Fruit fly (Drosophila melanogaster) whole organism, embryonic: Measurements from ENCODE around the gene CG33543.
A peak's percentile ranks its signal among the peaks of the same experiment; 100 is the strongest.

Source experiments
- Adf1 ChIP-seq: fragments of 200-800 bp; sonication (Bioruptor generic); IDR thresholded peaks from 2 replicates; pipeline ENCODE4 v1.3.6; 2022; ENCODE audit warnings: missing biosample characterization, missing genetic modification characterization
- CG10321 ChIP-seq: fragments of 200-800 bp; sonication (Bioruptor generic); IDR thresholded peaks from 2 replicates; pipeline ENCODE4 v1.3.6; 2022; ENCODE audit warnings: missing biosample characterization, missing genetic modification characterization
- CG10366 ChIP-seq: fragments of 200-800 bp; sonication (Bioruptor generic); IDR thresholded peaks from 2 replicates; pipeline ENCODE4 v1.3.6; 2022; ENCODE audit warnings: missing biosample characterization, missing genetic modification characterization
- CG11398 ChIP-seq: fragments of 200-800 bp; sonication (Bioruptor generic); optimal IDR thresholded peaks from 2 replicates; lab custom pipeline; 2016; ENCODE audit warnings: missing biosample characterization, missing genetic modification characterization
- CG15479 ChIP-seq: fragments of 200-800 bp; sonication (Bioruptor generic); optimal IDR thresholded peaks from 3 replicates; lab custom pipeline; 2019; ENCODE audit warnings: missing biosample characterization, mild to moderate bottlenecking, missing genetic modification characterization, moderate library complexity
- CG17361 ChIP-seq: fragments of 200-800 bp; sonication (Bioruptor generic); IDR thresholded peaks from 3 replicates; pipeline ENCODE4 v1.3.6; 2022; ENCODE audit warnings: missing biosample characterization, missing genetic modification characterization
- CG17829 ChIP-seq: fragments of 200-800 bp; optimal IDR thresholded peaks from 2 replicates; lab custom pipeline; 2019; ENCODE audit warnings: missing biosample characterization, mild to moderate bottlenecking, missing genetic modification characterization, moderate library complexity
- CG17912 ChIP-seq: fragments of 200-800 bp; sonication (Bioruptor generic); optimal IDR thresholded peaks from 2 replicates; lab custom pipeline; 2018; ENCODE audit warnings: missing biosample characterization, mild to moderate bottlenecking, missing genetic modification characterization
- CG2199 ChIP-seq: fragments of 200-800 bp; sonication (Bioruptor generic); IDR thresholded peaks from 3 replicates; pipeline ENCODE4 v1.3.6; 2022; ENCODE audit warnings: missing biosample characterization, missing genetic modification characterization
- CG2678 ChIP-seq: fragments of 200-800 bp; sonication (Bioruptor generic); optimal IDR thresholded peaks from 3 replicates; lab custom pipeline; 2019; ENCODE audit warnings: missing biosample characterization, mild to moderate bottlenecking, missing genetic modification characterization, moderate library complexity
- CG30403 ChIP-seq: fragments of 200-800 bp; sonication (Bioruptor generic); optimal IDR thresholded peaks from 3 replicates; lab custom pipeline; 2016; ENCODE audit warnings: missing biosample characterization, missing genetic modification characterization
- CG31365 ChIP-seq: fragments of 200-800 bp; sonication (Bioruptor generic); optimal IDR thresholded peaks from 2 replicates; lab custom pipeline; 2018; ENCODE audit warnings: missing biosample characterization, mild to moderate bottlenecking, missing genetic modification characterization
- CG3281 ChIP-seq: fragments of 200-800 bp; sonication (Bioruptor generic); optimal IDR thresholded peaks from 3 replicates; lab custom pipeline; 2017; ENCODE audit warnings: missing biosample characterization, mild to moderate bottlenecking, missing genetic modification characterization
- CG33557 ChIP-seq: fragments of 200-800 bp; sonication (Bioruptor generic); optimal IDR thresholded peaks from 2 replicates; lab custom pipeline; 2019; ENCODE audit warnings: missing biosample characterization, mild to moderate bottlenecking, missing genetic modification characterization, moderate library complexity
- CG8359 ChIP-seq: fragments of 200-800 bp; sonication (Bioruptor generic); optimal IDR thresholded peaks from 2 replicates; lab custom pipeline; 2017; ENCODE audit warnings: missing biosample characterization, mild to moderate bottlenecking, missing genetic modification characterization, borderline replicate concordance
- CG9797 ChIP-seq: fragments of 200-800 bp; sonication (Bioruptor generic); optimal IDR thresholded peaks from 3 replicates; lab custom pipeline; 2018; ENCODE audit warnings: missing biosample characterization, mild to moderate bottlenecking, missing genetic modification characterization
- CrebB ChIP-seq: fragments of 200-800 bp; sonication (Bioruptor generic); optimal IDR thresholded peaks from 3 replicates; lab custom pipeline; 2018; ENCODE audit warnings: missing biosample characterization, mild to moderate bottlenecking, missing genetic modification characterization
- Doc2 ChIP-seq: fragments of 200-800 bp; sonication (Bioruptor generic); IDR thresholded peaks from 2 replicates; pipeline ENCODE4 v1.3.6; 2022; ENCODE audit warnings: missing biosample characterization, missing genetic modification characterization
- E2f1 ChIP-seq: fragments of 200-800 bp; sonication (Bioruptor generic); IDR thresholded peaks from 2 replicates; pipeline ENCODE4 v1.3.6; 2022; ENCODE audit warnings: missing biosample characterization, missing genetic modification characterization
- Hey ChIP-seq: fragments of 200-800 bp; sonication (Bioruptor generic); optimal IDR thresholded peaks from 3 replicates; lab custom pipeline; 2018; ENCODE audit warnings: missing biosample characterization, mild to moderate bottlenecking, missing genetic modification characterization
- Hr3 ChIP-seq: fragments of 200-800 bp; sonication (Bioruptor generic); optimal IDR thresholded peaks from 3 replicates; lab custom pipeline; 2016; ENCODE audit warnings: missing biosample characterization, missing genetic modification characterization
- Nf-YB ChIP-seq: fragments of 200-800 bp; sonication (Bioruptor generic); optimal IDR thresholded peaks from 3 replicates; lab custom pipeline; 2019; ENCODE audit warnings: missing biosample characterization, mild to moderate bottlenecking, missing genetic modification characterization, moderate library complexity
- NfI ChIP-seq: fragments of 200-800 bp; sonication (Bioruptor generic); optimal IDR thresholded peaks from 3 replicates; lab custom pipeline; 2018; ENCODE audit warnings: missing biosample characterization, mild to moderate bottlenecking, missing genetic modification characterization, moderate library complexity
- Poxn ChIP-seq: fragments of 200-800 bp; sonication (Bioruptor generic); IDR thresholded peaks from 2 replicates; pipeline ENCODE4 v1.3.6; 2022; ENCODE audit warnings: missing biosample characterization, missing genetic modification characterization
- YL-1 ChIP-seq: fragments of 200-800 bp; sonication (Bioruptor generic); optimal IDR thresholded peaks from 3 replicates; lab custom pipeline; 2017; ENCODE audit warnings: missing biosample characterization, mild to moderate bottlenecking, missing genetic modification characterization
- crol ChIP-seq: fragments of 200-800 bp; sonication (Bioruptor generic); IDR thresholded peaks from 2 replicates; pipeline ENCODE4 v1.3.6; 2022; ENCODE audit warnings: missing biosample characterization, missing genetic modification characterization
- dmrt11E ChIP-seq: fragments of 200-800 bp; sonication (Bioruptor generic); optimal IDR thresholded peaks from 3 replicates; lab custom pipeline; 2018; ENCODE audit warnings: missing biosample characterization, mild to moderate bottlenecking, missing genetic modification characterization, moderate library complexity
- dpn ChIP-seq, 2 experiments: fragments of 200-800 bp; sonication (Bioruptor generic); optimal IDR thresholded peaks; 3 replicates each; lab custom pipeline; 2016; ENCODE audit warnings: missing biosample characterization in 2 of 2, missing genetic modification characterization in 2 of 2
- en ChIP-seq: fragments of 200-800 bp; sonication (Bioruptor generic); optimal IDR thresholded peaks from 2 replicates; lab custom pipeline; 2016; ENCODE audit warnings: missing biosample characterization, missing genetic modification characterization
- nerfin-1 ChIP-seq: fragments of 200-800 bp; sonication (Bioruptor generic); optimal IDR thresholded peaks from 3 replicates; lab custom pipeline; 2019; ENCODE audit warnings: missing biosample characterization, mild to moderate bottlenecking, missing genetic modification characterization, moderate library complexity
- oc ChIP-seq: fragments of 200-800 bp; sonication (Bioruptor generic); optimal IDR thresholded peaks from 2 replicates; lab custom pipeline; 2018; ENCODE audit warnings: missing biosample characterization, mild to moderate bottlenecking, missing genetic modification characterization, moderate library complexity
- stc ChIP-seq: fragments of 200-800 bp; sonication (Bioruptor generic); IDR thresholded peaks from 2 replicates; pipeline ENCODE4 v1.3.6; 2022; ENCODE audit warnings: missing biosample characterization, missing genetic modification characterization
- trh ChIP-seq: fragments of 200-800 bp; sonication (Bioruptor generic); optimal IDR thresholded peaks from 2 replicates; lab custom pipeline; 2016; ENCODE audit warnings: missing biosample characterization, missing genetic modification characterization
- vvl ChIP-seq: fragments of 200-800 bp; sonication (Bioruptor generic); IDR thresholded peaks from 2 replicates; pipeline ENCODE4 v1.3.6; 2022; ENCODE audit warnings: missing biosample characterization, missing genetic modification characterization
- zen ChIP-seq: fragments of 200-800 bp; sonication (Bioruptor generic); optimal IDR thresholded peaks from 3 replicates; lab custom pipeline; 2018; ENCODE audit warnings: missing biosample characterization, mild to moderate bottlenecking, missing genetic modification characterization, moderate library complexity
- zfh1 ChIP-seq: fragments of 200-800 bp; sonication (Bioruptor generic); IDR thresholded peaks from 3 replicates; pipeline ENCODE4 v1.3.6; 2022; ENCODE audit warnings: missing biosample characterization, missing genetic modification characterization

The CG33543 gene

DNA sequence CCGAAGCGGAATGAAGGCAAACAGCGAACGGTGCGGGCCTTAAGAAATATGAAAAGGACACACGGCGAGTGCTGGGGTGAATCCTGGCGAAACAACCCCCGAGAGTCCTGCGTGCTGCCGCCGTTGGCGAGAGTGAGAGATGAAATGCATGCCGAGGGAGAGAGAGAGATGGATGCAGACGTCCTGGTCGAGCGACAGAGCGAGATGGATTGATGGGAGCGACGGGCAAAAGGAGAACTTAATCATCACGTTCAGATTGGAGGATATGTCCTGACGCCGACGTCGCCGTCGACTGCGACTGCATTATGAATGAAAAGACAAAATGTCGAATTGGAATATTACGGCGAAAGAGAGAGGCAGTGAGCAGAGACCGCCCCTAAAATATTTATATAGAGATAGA, 51.6 kb downstream of the CG33543 start (continued):
- peak; percentile 31 for TF ChIP-seq zen (tag; lab: Kevin White, UChicago)
- no peak for TF ChIP-seq Poxn (GFP tag; lab: Robert Waterston, UW)
- no peak for TF ChIP-seq stc (GFP tag; lab: Robert Waterston, UW)
- no peak for TF ChIP-seq Hr3
- no peak for TF ChIP-seq CG2199 (GFP tag; lab: Robert Waterston, UW)
- no peak for TF ChIP-seq Hey (tag; lab: Kevin White, UChicago)
- peak; percentile 4 for TF ChIP-seq CG17829 (tag; lab: Kevin White, UChicago)
- TF ChIP-seq CG3281, result no peak
- no peak for TF ChIP-seq vvl (GFP tag; lab: Robert Waterston, UW)
- TF ChIP-seq CG2678 (tag; lab: Kevin White, UChicago), result no peak
- no peak for TF ChIP-seq zfh1
- peak; percentile 10 for TF ChIP-seq nerfin-1
- TF ChIP-seq Doc2 (GFP tag; lab: Robert Waterston, UW), result no peak
- TF ChIP-seq CG8359, result no peak
- TF ChIP-seq Nf-YB (GFP tag; lab: Kevin White, UChicago), result peak; percentile 95
- TF ChIP-seq Adf1 (GFP tag; lab: Robert Waterston, UW), result peak; percentile 92
- TF ChIP-seq CG10321, result peak; percentile 88
- TF ChIP-seq CrebB (tag; lab: Kevin White, UChicago), result no peak
- no peak for TF ChIP-seq CG31365
- no peak for TF ChIP-seq NfI (GFP tag; lab: Kevin White, UChicago)
- no peak for TF ChIP-seq E2f1 (GFP tag; lab: Robert Waterston, UW)
- TF ChIP-seq CG11398 (GFP tag; lab: Kevin White, UChicago), result no peak
- no peak for TF ChIP-seq dpn (GFP tag; optimal IDR thresholded peaks at IDR 0.05; lab: Kevin White, UChicago)
- no peak for TF ChIP-seq CG30403 (GFP tag; lab: Kevin White, UChicago)
- TF ChIP-seq, all 482 proteins: peak for 24

DNA sequence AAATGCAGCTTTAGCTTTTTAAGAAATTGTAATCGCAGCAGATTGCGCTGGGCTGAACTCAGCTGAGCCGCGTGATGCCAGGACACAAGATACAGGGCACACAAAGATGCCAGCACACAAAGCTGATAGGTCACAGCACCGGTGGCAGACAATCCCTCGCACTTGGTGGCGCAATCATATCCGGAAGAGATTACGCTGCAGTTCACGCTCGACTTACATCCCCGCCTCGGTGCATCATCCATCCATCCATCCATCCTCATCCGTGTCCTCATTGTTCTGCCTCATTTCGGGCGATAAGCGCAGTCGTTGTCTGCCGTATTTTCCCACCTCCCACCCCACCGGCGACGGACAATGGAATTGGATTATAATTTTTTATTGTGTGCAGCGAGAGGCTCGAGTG, 58.2 kb downstream of the CG33543 start:
- TF ChIP-seq CG10366 (GFP tag; lab: Robert Waterston, UW), result no peak
- TF ChIP-seq CG9797 (GFP tag; lab: Kevin White, UChicago), result no peak
- no peak for TF ChIP-seq YL-1 (GFP tag; lab: Kevin White, UChicago)
- TF ChIP-seq CG17912 (GFP tag; lab: Kevin White, UChicago), result no peak
- TF ChIP-seq CG33557 (GFP tag; lab: Kevin White, UChicago), result no peak
- TF ChIP-seq dmrt11E, result no peak
- peak; percentile 66 for TF ChIP-seq CG15479 (GFP tag; lab: Kevin White, UChicago)
- no peak for TF ChIP-seq trh (GFP tag; lab: Kevin White, UChicago)
- TF ChIP-seq oc (tag; lab: Kevin White, UChicago), result peak; percentile 14
- no peak for TF ChIP-seq en (GFP tag; lab: Kevin White, UChicago)
- TF ChIP-seq crol (GFP tag; lab: Robert Waterston, UW), result 0 out of 2 replicates have a peak, but pooled peaks have one; percentile 38
- TF ChIP-seq CG17361 (GFP tag; lab: Robert Waterston, UW), result no peak
